Fruit fly (Drosophila melanogaster) whole organism, embryonic: ENCODE measurements around the gene CG2608.

Source experiments
- Ada2b ChIP-seq: fragments of 200-800 bp; sonication (Bioruptor generic); IDR thresholded peaks from 2 replicates; pipeline ENCODE4 v1.3.6; 2022; ENCODE audit warnings: missing biosample characterization, missing genetic modification characterization
- B-H1 ChIP-seq: fragments of 200-800 bp; sonication (Bioruptor generic); IDR thresholded peaks from 3 replicates; pipeline ENCODE4 v1.3.6; 2022; ENCODE audit warnings: missing biosample characterization, missing genetic modification characterization
- CG10654 ChIP-seq: fragments of 200-800 bp; sonication (Bioruptor generic); optimal IDR thresholded peaks from 2 replicates; lab custom pipeline; 2016; ENCODE audit warnings: missing biosample characterization, missing genetic modification characterization
- CG11247 ChIP-seq: fragments of 200-800 bp; sonication (Bioruptor generic); IDR thresholded peaks from 2 replicates; pipeline ENCODE4 v1.3.6; 2022; ENCODE audit warnings: missing biosample characterization, missing genetic modification characterization
- CG12236 ChIP-seq: fragments of 200-800 bp; sonication (Bioruptor generic); optimal IDR thresholded peaks from 2 replicates; lab custom pipeline; 2016; ENCODE audit warnings: missing biosample characterization, missing genetic modification characterization
- CG12942 ChIP-seq: fragments of 200-800 bp; sonication (Bioruptor generic); optimal IDR thresholded peaks from 3 replicates; lab custom pipeline; 2016; ENCODE audit warnings: missing biosample characterization, missing genetic modification characterization
- CG1603 ChIP-seq: fragments of 200-800 bp; sonication (Bioruptor generic); optimal IDR thresholded peaks from 2 replicates; lab custom pipeline; 2019; ENCODE audit warnings: missing biosample characterization, mild to moderate bottlenecking, missing genetic modification characterization, moderate library complexity
- CG2678 ChIP-seq: fragments of 200-800 bp; sonication (Bioruptor generic); optimal IDR thresholded peaks from 3 replicates; lab custom pipeline; 2019; ENCODE audit warnings: missing biosample characterization, mild to moderate bottlenecking, missing genetic modification characterization, moderate library complexity
- CG31365 ChIP-seq: fragments of 200-800 bp; sonication (Bioruptor generic); optimal IDR thresholded peaks from 2 replicates; lab custom pipeline; 2018; ENCODE audit warnings: missing biosample characterization, mild to moderate bottlenecking, missing genetic modification characterization
- CG33213 ChIP-seq: fragments of 200-800 bp; sonication (Bioruptor generic); optimal IDR thresholded peaks from 3 replicates; lab custom pipeline; 2016; ENCODE audit warnings: missing biosample characterization, missing genetic modification characterization
- CG34422 ChIP-seq: fragments of 200-800 bp; sonication (Bioruptor generic); IDR thresholded peaks from 3 replicates; pipeline ENCODE4 v1.3.6; 2022; ENCODE audit warnings: missing biosample characterization, missing genetic modification characterization
- CG6654 ChIP-seq: fragments of 200-800 bp; sonication (Bioruptor generic); optimal IDR thresholded peaks from 2 replicates; lab custom pipeline; 2017; ENCODE audit warnings: missing biosample characterization, mild to moderate bottlenecking, missing genetic modification characterization
- CG6765 ChIP-seq: fragments of 200-800 bp; sonication (Bioruptor generic); optimal IDR thresholded peaks from 3 replicates; lab custom pipeline; 2017; ENCODE audit warnings: missing biosample characterization, mild to moderate bottlenecking, missing genetic modification characterization
- CG7556 ChIP-seq: fragments of 200-800 bp; sonication (Bioruptor generic); optimal IDR thresholded peaks from 2 replicates; lab custom pipeline; 2017; ENCODE audit warnings: missing biosample characterization, mild to moderate bottlenecking, missing genetic modification characterization
- CG7786 ChIP-seq: fragments of 200-800 bp; sonication (Bioruptor generic); optimal IDR thresholded peaks from 2 replicates; lab custom pipeline; 2016; ENCODE audit warnings: missing biosample characterization, missing genetic modification characterization
- CG9609 ChIP-seq: fragments of 200-800 bp; sonication (Bioruptor generic); optimal IDR thresholded peaks from 3 replicates; lab custom pipeline; 2016; ENCODE audit warnings: missing biosample characterization, missing genetic modification characterization
- CG9932 ChIP-seq: fragments of 200-800 bp; sonication (Bioruptor generic); IDR thresholded peaks from 2 replicates; pipeline ENCODE4 v1.3.6; 2022; ENCODE audit warnings: missing biosample characterization, missing genetic modification characterization
- E2f1 ChIP-seq: fragments of 200-800 bp; sonication (Bioruptor generic); IDR thresholded peaks from 2 replicates; pipeline ENCODE4 v1.3.6; 2022; ENCODE audit warnings: missing biosample characterization, missing genetic modification characterization
- Elba2 ChIP-seq: fragments of 200-800 bp; sonication (Bioruptor generic); optimal IDR thresholded peaks from 3 replicates; lab custom pipeline; 2016; ENCODE audit warnings: missing biosample characterization, missing genetic modification characterization
- Ets97D ChIP-seq: fragments of 200-800 bp; sonication (Bioruptor generic); optimal IDR thresholded peaks from 3 replicates; lab custom pipeline; 2016; ENCODE audit warnings: missing biosample characterization, missing genetic modification characterization
- Gug ChIP-seq: fragments of 200-800 bp; sonication (Bioruptor generic); IDR thresholded peaks from 4 replicates; pipeline ENCODE4 v1.3.6; 2022; ENCODE audit warnings: missing biosample characterization, missing genetic modification characterization
- Hand ChIP-seq: fragments of 200-800 bp; sonication (Bioruptor generic); optimal IDR thresholded peaks from 2 replicates; lab custom pipeline; 2017; ENCODE audit warnings: mild to moderate bottlenecking, missing biosample characterization, missing genetic modification reagents, missing genetic modification characterization
- Hr51 ChIP-seq, 2 experiments: fragments of 200-800 bp; sonication (Bioruptor generic); optimal IDR thresholded peaks; 2 replicates in 1 of 2; 3 replicates in 1 of 2; lab custom pipeline; 2016 to 2018; ENCODE audit warnings: missing biosample characterization in 2 of 2, missing genetic modification characterization in 2 of 2, mild to moderate bottlenecking in 1 of 2, moderate library complexity in 1 of 2
- Jarid2 ChIP-seq: fragments of 200-800 bp; sonication (Bioruptor generic); optimal IDR thresholded peaks from 3 replicates; lab custom pipeline; 2017; ENCODE audit warnings: mild to moderate bottlenecking, missing biosample characterization, missing genetic modification reagents, missing genetic modification characterization
- Ravus ChIP-seq: fragments of 200-800 bp; sonication (Bioruptor generic); IDR thresholded peaks from 2 replicates; pipeline ENCODE4 v1.3.6; 2022; ENCODE audit warnings: missing biosample characterization, missing genetic modification characterization
- TFAM ChIP-seq: fragments of 200-800 bp; sonication (Bioruptor generic); optimal IDR thresholded peaks from 2 replicates; lab custom pipeline; 2017; ENCODE audit warnings: missing biosample characterization, missing genetic modification characterization, inconsistent platforms
- Usf ChIP-seq: fragments of 200-800 bp; sonication (Bioruptor generic); optimal IDR thresholded peaks from 2 replicates; lab custom pipeline; 2017; ENCODE audit warnings: missing genotype, missing biosample characterization, missing genetic modification characterization
- Vsx1 ChIP-seq: fragments of 200-800 bp; sonication (Bioruptor generic); optimal IDR thresholded peaks from 2 replicates; lab custom pipeline; 2017; ENCODE audit warnings: missing biosample characterization, mild to moderate bottlenecking, missing genetic modification characterization, missing genetic modification reagents
- amos ChIP-seq: fragments of 200-800 bp; sonication (Bioruptor generic); IDR thresholded peaks from 2 replicates; pipeline ENCODE4 v1.3.6; 2022; ENCODE audit warnings: missing biosample characterization, missing genetic modification characterization; ENCODE audit not compliant: partially characterized antibody
- bsh ChIP-seq, 2 experiments: fragments of 200-800 bp; sonication (Bioruptor generic); optimal IDR thresholded peaks; 2 replicates each; lab custom pipeline; 2017 to 2018; ENCODE audit warnings: mild to moderate bottlenecking in 2 of 2, missing biosample characterization in 2 of 2, missing genetic modification characterization in 2 of 2, moderate library complexity in 1 of 2
- cg ChIP-seq: fragments of 200-800 bp; sonication (Bioruptor generic); optimal IDR thresholded peaks from 3 replicates; lab custom pipeline; 2019; ENCODE audit warnings: missing biosample characterization, mild to moderate bottlenecking, missing genetic modification characterization, moderate library complexity
- cwo ChIP-seq: fragments of 200-800 bp; sonication (Bioruptor generic); optimal IDR thresholded peaks from 3 replicates; lab custom pipeline; 2017; ENCODE audit warnings: missing biosample characterization, missing genetic modification characterization, mild to moderate bottlenecking, moderate library complexity, missing genetic modification reagents
- dimm ChIP-seq: fragments of 200-800 bp; sonication (Bioruptor generic); IDR thresholded peaks from 2 replicates; pipeline ENCODE4 v1.3.6; 2022; ENCODE audit warnings: missing biosample characterization, missing genetic modification characterization
- dmrt99B ChIP-seq: fragments of 200-800 bp; sonication (Bioruptor generic); optimal IDR thresholded peaks from 2 replicates; lab custom pipeline; 2018; ENCODE audit warnings: missing biosample characterization, mild to moderate bottlenecking, missing genetic modification characterization, moderate library complexity
- eyg ChIP-seq: fragments of 200-800 bp; sonication (Bioruptor generic); optimal IDR thresholded peaks from 3 replicates; lab custom pipeline; 2016; ENCODE audit warnings: missing biosample characterization, missing genetic modification characterization
- ftz-f1 ChIP-seq: fragments of 200-800 bp; sonication (Bioruptor generic); optimal IDR thresholded peaks from 2 replicates; lab custom pipeline; 2016; ENCODE audit warnings: missing biosample characterization, missing genetic modification characterization
- grn ChIP-seq: fragments of 200-800 bp; sonication (Bioruptor generic); optimal IDR thresholded peaks from 3 replicates; lab custom pipeline; 2017; ENCODE audit warnings: missing biosample characterization, missing genetic modification characterization
- hkb ChIP-seq, 2 experiments: fragments of 200-800 bp in 1 of 2; fragments of >200 bp in 1 of 2; sonication (Bioruptor generic) in 1 of 2; IDR thresholded peaks in 1 of 2; optimal IDR thresholded peaks in 1 of 2; 2 replicates each; pipeline versions ENCODE4 v1.3.6 to Lab custom; 2017 to 2022; ENCODE audit warnings: missing biosample characterization in 1 of 2, missing genetic modification characterization in 1 of 2
- ind ChIP-seq: fragments of 200-800 bp; sonication (Bioruptor generic); optimal IDR thresholded peaks from 3 replicates; lab custom pipeline; 2016; ENCODE audit warnings: missing biosample characterization, missing genetic modification characterization
- insv ChIP-seq, 2 experiments: fragments of 200-800 bp; sonication (Bioruptor generic); optimal IDR thresholded peaks; 3 replicates each; lab custom pipeline; 2016 to 2018; ENCODE audit warnings: missing biosample characterization in 2 of 2, missing genetic modification characterization in 2 of 2
- ken ChIP-seq: fragments of 200-800 bp; sonication (Bioruptor generic); IDR thresholded peaks from 3 replicates; pipeline ENCODE4 v1.3.6; 2022; ENCODE audit warnings: missing biosample characterization, missing genetic modification characterization
- kni ChIP-seq: fragments of 200-800 bp; sonication (Bioruptor generic); optimal IDR thresholded peaks from 3 replicates; lab custom pipeline; 2017; ENCODE audit warnings: mild to moderate bottlenecking, missing biosample characterization, missing genetic modification reagents, missing genetic modification characterization
- lab ChIP-seq: fragments of 200-800 bp; sonication (Bioruptor generic); optimal IDR thresholded peaks from 3 replicates; lab custom pipeline; 2017; ENCODE audit warnings: missing biosample characterization, missing genetic modification characterization, mild to moderate bottlenecking, moderate library complexity, missing genetic modification reagents
- lbe ChIP-seq: fragments of 200-800 bp; sonication (Bioruptor generic); optimal IDR thresholded peaks from 2 replicates; lab custom pipeline; 2016; ENCODE audit warnings: missing biosample characterization, mild to moderate bottlenecking, missing genetic modification characterization
- lov ChIP-seq, 2 experiments: fragments of 200-800 bp in 1 of 2; fragments of >200 bp in 1 of 2; sonication (Bioruptor generic) in 1 of 2; IDR thresholded peaks in 1 of 2; optimal IDR thresholded peaks in 1 of 2; 2 replicates in 1 of 2; 3 replicates in 1 of 2; pipeline versions ENCODE4 v1.3.6 to Lab custom; 2017 to 2022; ENCODE audit warnings: missing biosample characterization in 1 of 2, missing genetic modification characterization in 1 of 2
- nerfin-1 ChIP-seq: fragments of 200-800 bp; sonication (Bioruptor generic); optimal IDR thresholded peaks from 3 replicates; lab custom pipeline; 2019; ENCODE audit warnings: missing biosample characterization, mild to moderate bottlenecking, missing genetic modification characterization, moderate library complexity
- sima ChIP-seq: fragments of 200-800 bp; sonication (Bioruptor generic); optimal IDR thresholded peaks from 2 replicates; lab custom pipeline; 2016; ENCODE audit warnings: missing biosample characterization, missing genetic modification characterization
- sob ChIP-seq: fragments of 200-800 bp; sonication (Bioruptor generic); IDR thresholded peaks from 2 replicates; pipeline ENCODE4 v1.3.6; 2022; ENCODE audit warnings: missing biosample characterization, missing genetic modification characterization
- ssp ChIP-seq: fragments of 200-800 bp; sonication (Bioruptor generic); IDR thresholded peaks from 2 replicates; pipeline ENCODE4 v1.3.6; 2022; ENCODE audit warnings: missing biosample characterization, missing genetic modification characterization
- wek ChIP-seq: fragments of 200-800 bp; sonication (Bioruptor generic); optimal IDR thresholded peaks from 3 replicates; lab custom pipeline; 2018; ENCODE audit warnings: missing biosample characterization, mild to moderate bottlenecking, missing genetic modification characterization, moderate library complexity

CG2608 gene

dm6 chr2L:20638413-20638812, 7.2 kb upstream of the CG2608 start (continued):
- TF ChIP-seq ken (GFP tag; lab: Robert Waterston, UW), result peak; percentile 43; the same call in 2 of the 3 replicates
- TF ChIP-seq dmrt99B (tag; lab: Kevin White, UChicago), result no peak
- no peak for TF ChIP-seq Gug (GFP tag; lab: Robert Waterston, UW)
- TF ChIP-seq CG10654, result no peak
- no peak for TF ChIP-seq CG7786 (GFP tag; lab: Kevin White, UChicago)
- TF ChIP-seq nerfin-1 (tag; lab: Kevin White, UChicago), result no peak
- TF ChIP-seq sima (GFP tag; lab: Kevin White, UChicago), result no peak
- TF ChIP-seq Ravus (GFP tag; lab: Robert Waterston, UW), result no peak
- no peak for TF ChIP-seq sob (GFP tag; lab: Robert Waterston, UW)
- TF ChIP-seq Vsx1 (GFP tag; lab: Kevin White, UChicago), result no peak
- TF ChIP-seq CG11247 (GFP tag; lab: Robert Waterston, UW), result no peak
- TF ChIP-seq CG34422 (GFP tag; lab: Robert Waterston, UW), result no peak
- peak; percentile 83 for TF ChIP-seq Elba2 (GFP tag; lab: Kevin White, UChicago)
- TF ChIP-seq CG31365 (tag; lab: Kevin White, UChicago), result no peak
- no peak for TF ChIP-seq Ada2b
- TF ChIP-seq CG9609 (GFP tag; lab: Kevin White, UChicago), result no peak
- TF ChIP-seq Usf (GFP tag; lab: Kevin White, UChicago), result no peak
- no peak for TF ChIP-seq dimm
- TF ChIP-seq ind (GFP tag; lab: Kevin White, UChicago), result no peak
- TF ChIP-seq bsh (GFP tag; optimal IDR thresholded peaks at IDR 0.05; lab: Kevin White, UChicago), result no peak
- no peak for TF ChIP-seq lab (GFP tag; lab: Kevin White, UChicago)
- no peak for TF ChIP-seq B-H1 (GFP tag; lab: Robert Waterston, UW)
- peak; percentile 92 for TF ChIP-seq CG33213
- TF ChIP-seq Hand (GFP tag; lab: Kevin White, UChicago), result no peak
- TF ChIP-seq wek (GFP tag; lab: Kevin White, UChicago), result no peak
- no peak for TF ChIP-seq ftz-f1
- no peak for TF ChIP-seq cg (GFP tag; lab: Kevin White, UChicago)
- TF ChIP-seq CG7556, result no peak
- no peak for TF ChIP-seq E2f1 (GFP tag; lab: Robert Waterston, UW)
- no peak for TF ChIP-seq insv (GFP tag; optimal IDR thresholded peaks at IDR 0.05; lab: Kevin White, UChicago)
- no peak for TF ChIP-seq hkb (optimal IDR thresholded peaks at IDR 0.05; lab: Kevin White, UChicago)
- no peak for TF ChIP-seq hkb (GFP tag; IDR thresholded peaks at IDR 0.05; lab: Robert Waterston, UW)
- TF ChIP-seq Jarid2 (GFP tag; lab: Kevin White, UChicago), result peak; percentile 8
- TF ChIP-seq Ets97D, result peak; percentile 66
- no peak for TF ChIP-seq CG2678 (tag; lab: Kevin White, UChicago)
- no peak for TF ChIP-seq cwo (GFP tag; lab: Kevin White, UChicago)
- no peak for TF ChIP-seq grn (GFP tag; lab: Kevin White, UChicago)
- TF ChIP-seq eyg (GFP tag; lab: Kevin White, UChicago), result no peak
- TF ChIP-seq kni (GFP tag; lab: Kevin White, UChicago), result peak; percentile 27
- no peak for TF ChIP-seq CG12236 (GFP tag; lab: Kevin White, UChicago)
- no peak for TF ChIP-seq CG6654 (GFP tag; lab: Kevin White, UChicago)
- TF ChIP-seq CG1603 (tag; lab: Kevin White, UChicago), result peak; percentile 66
- TF ChIP-seq CG9932 (GFP tag; lab: Robert Waterston, UW), result no peak
- no peak for TF ChIP-seq CG12942
- TF ChIP-seq ssp, result no peak
- no peak for TF ChIP-seq TFAM
- no peak for TF ChIP-seq Hr51 (GFP tag; optimal IDR thresholded peaks at IDR 0.05; lab: Kevin White, UChicago)
- TF ChIP-seq lbe (GFP tag; lab: Kevin White, UChicago), result no peak
- TF ChIP-seq amos (GFP tag; lab: Robert Waterston, UW), result peak; percentile 32
- no peak for TF ChIP-seq CG6765 (GFP tag; lab: Kevin White, UChicago)
- TF ChIP-seq lov (optimal IDR thresholded peaks at IDR 0.05; lab: Kevin White, UChicago), result no peak
- peak; percentile 17; the same call in 1 of the 3 replicates for TF ChIP-seq lov (GFP tag; IDR thresholded peaks at IDR 0.05; lab: Robert Waterston, UW)
